Fruit fly (Drosophila melanogaster) whole organism, embryonic: ENCODE results near the gene GIIIspla2.

Experiments
- Adf1 ChIP-seq: fragments of 200-800 bp; sonication (Bioruptor generic); IDR thresholded peaks from 2 replicates; pipeline ENCODE4 v1.3.6; 2022; ENCODE audit warnings: missing biosample characterization, missing genetic modification characterization
- Aef1 ChIP-seq: fragments of 200-800 bp; sonication (Bioruptor generic); IDR thresholded peaks from 3 replicates; pipeline ENCODE4 v1.3.6; 2022; ENCODE audit warnings: missing biosample characterization, missing genetic modification characterization
- CG10565 ChIP-seq: fragments of 200-800 bp; sonication (Bioruptor generic); optimal IDR thresholded peaks from 3 replicates; lab custom pipeline; 2016; ENCODE audit warnings: missing biosample characterization, mild to moderate bottlenecking, missing genetic modification characterization
- CG11696 ChIP-seq: fragments of 200-800 bp; sonication (Bioruptor generic); IDR thresholded peaks from 2 replicates; pipeline ENCODE4 v1.3.6; 2022; ENCODE audit warnings: missing biosample characterization, missing genetic modification characterization
- CG13894 ChIP-seq: fragments of 200-800 bp; sonication (Bioruptor generic); optimal IDR thresholded peaks from 3 replicates; lab custom pipeline; 2018; ENCODE audit warnings: missing biosample characterization, mild to moderate bottlenecking, missing genetic modification characterization, moderate library complexity
- CG16813 ChIP-seq: fragments of 200-800 bp; sonication (Bioruptor generic); IDR thresholded peaks from 3 replicates; pipeline ENCODE4 v1.3.6; 2022; ENCODE audit warnings: missing biosample characterization, missing genetic modification characterization; ENCODE audit not compliant: partially characterized antibody
- CG17385 ChIP-seq: fragments of 200-800 bp; sonication (Bioruptor generic); optimal IDR thresholded peaks from 3 replicates; lab custom pipeline; 2018; ENCODE audit warnings: missing biosample characterization, mild to moderate bottlenecking, missing genetic modification characterization
- CG1792 ChIP-seq: fragments of 200-800 bp; sonication (Bioruptor generic); optimal IDR thresholded peaks from 2 replicates; lab custom pipeline; 2016; ENCODE audit warnings: missing biosample characterization, missing genetic modification characterization
- CG18262 ChIP-seq: fragments of 200-800 bp; optimal IDR thresholded peaks from 3 replicates; lab custom pipeline; 2019; ENCODE audit warnings: missing biosample characterization, mild to moderate bottlenecking, missing genetic modification characterization, moderate library complexity
- CG1832 ChIP-seq: fragments of 200-800 bp; sonication (Bioruptor generic); optimal IDR thresholded peaks from 2 replicates; lab custom pipeline; 2017; ENCODE audit warnings: missing biosample characterization, mild to moderate bottlenecking, missing genetic modification characterization, inconsistent platforms
- CG2120 ChIP-seq: fragments of 200-800 bp; sonication (Bioruptor generic); optimal IDR thresholded peaks from 3 replicates; lab custom pipeline; 2016; ENCODE audit warnings: missing biosample characterization, missing genetic modification characterization
- CG30431 ChIP-seq: fragments of 200-800 bp; sonication (Bioruptor generic); optimal IDR thresholded peaks from 2 replicates; lab custom pipeline; 2017; ENCODE audit warnings: missing biosample characterization, missing genetic modification characterization
- CG3163 ChIP-seq: fragments of 200-800 bp; sonication (Bioruptor generic); optimal IDR thresholded peaks from 3 replicates; lab custom pipeline; 2016; ENCODE audit warnings: missing biosample characterization, missing genetic modification characterization
- CG32772 ChIP-seq: fragments of 200-800 bp; sonication (Bioruptor generic); IDR thresholded peaks from 2 replicates; pipeline ENCODE4 v1.3.6; 2022; ENCODE audit warnings: missing biosample characterization, missing genetic modification characterization
- CG6654 ChIP-seq: fragments of 200-800 bp; sonication (Bioruptor generic); optimal IDR thresholded peaks from 2 replicates; lab custom pipeline; 2017; ENCODE audit warnings: missing biosample characterization, mild to moderate bottlenecking, missing genetic modification characterization
- CG7963 ChIP-seq: fragments of 200-800 bp; sonication (Bioruptor generic); IDR thresholded peaks from 3 replicates; pipeline ENCODE4 v1.3.6; 2022; ENCODE audit warnings: missing biosample characterization, missing genetic modification characterization; ENCODE audit not compliant: partially characterized antibody
- CG9932 ChIP-seq: fragments of 200-800 bp; sonication (Bioruptor generic); IDR thresholded peaks from 2 replicates; pipeline ENCODE4 v1.3.6; 2022; ENCODE audit warnings: missing biosample characterization, missing genetic modification characterization
- Chrac-16 ChIP-seq: fragments of 200-800 bp; sonication (Bioruptor generic); optimal IDR thresholded peaks from 3 replicates; lab custom pipeline; 2016; ENCODE audit warnings: missing biosample characterization, missing genetic modification characterization
- D ChIP-seq, 2 experiments: fragments of 200-800 bp in 1 of 2; fragments of >200 bp in 1 of 2; sonication (Bioruptor generic) in 1 of 2; optimal IDR thresholded peaks; 2 replicates in 1 of 2; 3 replicates in 1 of 2; lab custom pipeline; 2017; ENCODE audit warnings: mild to moderate bottlenecking in 1 of 2, missing biosample characterization in 1 of 2, missing genetic modification characterization in 1 of 2, missing genetic modification reagents in 1 of 2
- Dbx ChIP-seq: fragments of 200-800 bp; sonication (Bioruptor generic); IDR thresholded peaks from 3 replicates; pipeline ENCODE4 v1.3.6; 2022; ENCODE audit warnings: missing biosample characterization, missing genetic modification characterization
- Doc2 ChIP-seq: fragments of 200-800 bp; sonication (Bioruptor generic); IDR thresholded peaks from 2 replicates; pipeline ENCODE4 v1.3.6; 2022; ENCODE audit warnings: missing biosample characterization, missing genetic modification characterization
- Hr51 ChIP-seq, 2 experiments: fragments of 200-800 bp; sonication (Bioruptor generic); optimal IDR thresholded peaks; 2 replicates in 1 of 2; 3 replicates in 1 of 2; lab custom pipeline; 2016 to 2018; ENCODE audit warnings: missing biosample characterization in 2 of 2, missing genetic modification characterization in 2 of 2, mild to moderate bottlenecking in 1 of 2, moderate library complexity in 1 of 2
- Hr78 ChIP-seq, 2 experiments: fragments of 200-800 bp in 1 of 2; fragments of >200 bp in 1 of 2; sonication (Bioruptor generic) in 1 of 2; optimal IDR thresholded peaks; 2 replicates each; lab custom pipeline; 2017 to 2019; ENCODE audit warnings: missing biosample characterization in 2 of 2, missing genetic modification characterization in 2 of 2, mild to moderate bottlenecking in 1 of 2, moderate library complexity in 1 of 2
- Lpt ChIP-seq: fragments of >200 bp; optimal IDR thresholded peaks from 2 replicates; lab custom pipeline; 2018; ENCODE audit warnings: missing biosample characterization, missing genetic modification characterization
- Nf-YA ChIP-seq: fragments of 200-800 bp; sonication (Bioruptor generic); IDR thresholded peaks from 2 replicates; pipeline ENCODE4 v1.3.6; 2022; ENCODE audit warnings: missing biosample characterization, missing genetic modification characterization
- Rfx ChIP-seq: fragments of 200-800 bp; sonication (Bioruptor generic); IDR thresholded peaks from 2 replicates; pipeline ENCODE4 v1.3.6; 2022; ENCODE audit warnings: missing biosample characterization, missing genetic modification characterization
- Trl ChIP-seq, 3 experiments: fragments of >200 bp in 2 of 3; fragments of 200-800 bp in 1 of 3; sonication (Bioruptor generic) in 1 of 3; optimal IDR thresholded peaks; 2 replicates in 1 of 3; 3 replicates in 2 of 3; lab custom pipeline; 2016 to 2017; ENCODE audit warnings: missing biosample characterization in 1 of 3, missing genetic modification characterization in 1 of 3
- chinmo ChIP-seq: fragments of 200-800 bp; sonication (Bioruptor generic); IDR thresholded peaks from 4 replicates; pipeline ENCODE4 v1.3.6; 2022; ENCODE audit warnings: missing biosample characterization, missing genetic modification characterization; ENCODE audit not compliant: partially characterized antibody
- ci ChIP-seq: fragments of 200-800 bp; sonication (Bioruptor generic); IDR thresholded peaks from 3 replicates; pipeline ENCODE4 v1.3.6; 2022; ENCODE audit warnings: missing biosample characterization, missing genetic modification characterization
- crol ChIP-seq: fragments of 200-800 bp; sonication (Bioruptor generic); IDR thresholded peaks from 2 replicates; pipeline ENCODE4 v1.3.6; 2022; ENCODE audit warnings: missing biosample characterization, missing genetic modification characterization
- cwo ChIP-seq: fragments of 200-800 bp; sonication (Bioruptor generic); optimal IDR thresholded peaks from 3 replicates; lab custom pipeline; 2017; ENCODE audit warnings: missing biosample characterization, missing genetic modification characterization, mild to moderate bottlenecking, moderate library complexity, missing genetic modification reagents
- da ChIP-seq: fragments of 200-800 bp; sonication (Bioruptor generic); optimal IDR thresholded peaks from 2 replicates; lab custom pipeline; 2016; ENCODE audit warnings: missing biosample characterization, missing genetic modification characterization
- esg ChIP-seq: fragments of 200-800 bp; sonication (Bioruptor generic); conservative IDR thresholded peaks from 2 replicates; pipeline ENCODE4 v1.3.6; 2022; ENCODE audit warnings: missing biosample characterization, missing genetic modification characterization
- gce ChIP-seq: fragments of 200-800 bp; sonication (Bioruptor generic); IDR thresholded peaks from 3 replicates; pipeline ENCODE4 v1.3.6; 2022; ENCODE audit warnings: missing biosample characterization, missing genetic modification characterization
- gem ChIP-seq: fragments of 200-800 bp; sonication (Bioruptor generic); optimal IDR thresholded peaks from 2 replicates; lab custom pipeline; 2019; ENCODE audit warnings: missing biosample characterization, mild to moderate bottlenecking, missing genetic modification characterization, moderate library complexity
- gro ChIP-seq: fragments of 200-800 bp; sonication (Bioruptor generic); optimal IDR thresholded peaks from 2 replicates; lab custom pipeline; 2016; ENCODE audit warnings: missing biosample characterization, missing genetic modification characterization
- ind ChIP-seq: fragments of 200-800 bp; sonication (Bioruptor generic); optimal IDR thresholded peaks from 3 replicates; lab custom pipeline; 2016; ENCODE audit warnings: missing biosample characterization, missing genetic modification characterization
- kay ChIP-seq: fragments of 200-800 bp; sonication (Bioruptor generic); optimal IDR thresholded peaks from 2 replicates; lab custom pipeline; 2016; ENCODE audit warnings: missing biosample characterization, missing genetic modification characterization
- onecut ChIP-seq: fragments of 200-800 bp; sonication (Bioruptor generic); IDR thresholded peaks from 2 replicates; pipeline ENCODE4 v1.3.6; 2022; ENCODE audit warnings: missing biosample characterization, missing genetic modification characterization
- pan ChIP-seq, 4 experiments: fragments of >200 bp in 3 of 4; fragments of 200-800 bp in 1 of 4; sonication (Bioruptor generic) in 1 of 4; optimal IDR thresholded peaks in 3 of 4; IDR thresholded peaks in 1 of 4; 2 replicates each; pipeline versions ENCODE4 v1.3.6 to Lab custom; 2017 to 2022; ENCODE audit warnings: missing biosample characterization in 2 of 4, missing genetic modification characterization in 2 of 4, mixed read lengths in 1 of 4
- run ChIP-seq: fragments of 200-800 bp; sonication (Bioruptor generic); optimal IDR thresholded peaks from 3 replicates; lab custom pipeline; 2018; ENCODE audit warnings: missing biosample characterization, mild to moderate bottlenecking, missing genetic modification characterization
- sd ChIP-seq: fragments of 200-800 bp; sonication (Bioruptor generic); optimal IDR thresholded peaks from 3 replicates; lab custom pipeline; 2018; ENCODE audit warnings: missing biosample characterization, mild to moderate bottlenecking, missing genetic modification characterization, moderate library complexity
- sens ChIP-seq: fragments of 200-800 bp; sonication (Bioruptor generic); peaks from one replicate; lab custom pipeline; 2016; ENCODE audit warnings: missing biosample characterization, missing genetic modification characterization
- slbo ChIP-seq: fragments of 200-800 bp; sonication (Bioruptor generic); IDR thresholded peaks from 2 replicates; pipeline ENCODE4 v1.3.6; 2022; ENCODE audit warnings: missing biosample characterization, missing genetic modification characterization
- sqz ChIP-seq: fragments of 200-800 bp; sonication (Bioruptor generic); optimal IDR thresholded peaks from 3 replicates; lab custom pipeline; 2018; ENCODE audit warnings: missing biosample characterization, mild to moderate bottlenecking, missing genetic modification characterization
- vvl ChIP-seq: fragments of 200-800 bp; sonication (Bioruptor generic); IDR thresholded peaks from 2 replicates; pipeline ENCODE4 v1.3.6; 2022; ENCODE audit warnings: missing biosample characterization, missing genetic modification characterization
- wdn ChIP-seq: fragments of 200-800 bp; sonication (Bioruptor generic); IDR thresholded peaks from 2 replicates; pipeline ENCODE4 v1.3.6; 2022; ENCODE audit warnings: missing biosample characterization, missing genetic modification characterization
- zfh2 ChIP-seq: fragments of 200-800 bp; sonication (Bioruptor generic); optimal IDR thresholded peaks from 2 replicates; lab custom pipeline; 2016; ENCODE audit warnings: missing biosample characterization, missing genetic modification characterization

Gene GIIIspla2

dm6 chrX:8194559-8194958 lies 37.1 kb downstream of the GIIIspla2 start (continued):
- TF ChIP-seq cwo (GFP tag; lab: Kevin White, UChicago) (no peak), esg (no peak), Aef1 (GFP tag; lab: Robert Waterston, UW) (peak; percentile 58), Hr51 (GFP tag; optimal IDR thresholded peaks at IDR 0.05; lab: Kevin White, UChicago) (no peak), Chrac-16 (no peak), run (tag; lab: Kevin White, UChicago) (no peak), sqz (GFP tag; lab: Kevin White, UChicago) (peak; percentile 49), gce (no peak), ind (GFP tag; lab: Kevin White, UChicago) (no peak), Dbx (no peak), CG3163 (no peak), kay (no peak), CG16813 (no peak), Hr78 (GFP tag; optimal IDR thresholded peaks at IDR 0.05; lab: Kevin White, UChicago) (no peak), zfh2 (GFP tag; lab: Kevin White, UChicago) (no peak), onecut (no peak), CG13894 (tag; lab: Kevin White, UChicago) (peak; percentile 49)

dm6 chrX:8195449-8196156 lies 38.2 kb downstream of the GIIIspla2 start:
- no peak for TF ChIP-seq CG2120 (GFP tag; lab: Kevin White, UChicago)
- no peak for TF ChIP-seq Doc2 (GFP tag; lab: Robert Waterston, UW)
- no peak for TF ChIP-seq CG17385 (GFP tag; lab: Kevin White, UChicago)
- peak; percentile 26 for TF ChIP-seq sens
- peak; percentile 60 for TF ChIP-seq sqz (GFP tag; lab: Kevin White, UChicago)
- 0 out of 2 replicates have a peak, but pooled peaks have one; percentile 21 for TF ChIP-seq Adf1 (GFP tag; lab: Robert Waterston, UW)
- 0 out of 2 replicates have a peak, but pooled peaks have one; percentile 8 for TF ChIP-seq vvl
- TF ChIP-seq CG7963 (GFP tag; lab: Robert Waterston, UW): no peak
- peak; percentile 75; the same call in 1 of the 4 replicates for TF ChIP-seq chinmo
- TF ChIP-seq Lpt (GFP tag; lab: Kevin White, UChicago): no peak
- TF ChIP-seq pan (optimal IDR thresholded peaks at IDR 0.05; lab: Kevin White, UChicago): no peak
- peak in 1 of 2 experiments; percentile 9 for TF ChIP-seq pan (GFP tag; optimal IDR thresholded peaks at IDR 0.05 in 1 of 2, IDR thresholded peaks at IDR 0.05 in 1 of 2)
- TF ChIP-seq Nf-YA (GFP tag; lab: Robert Waterston, UW): no peak
- no peak for TF ChIP-seq gem (tag; lab: Kevin White, UChicago)
- no peak for TF ChIP-seq D (optimal IDR thresholded peaks at IDR 0.05; lab: Kevin White, UChicago)
- no peak for TF ChIP-seq D (GFP tag; optimal IDR thresholded peaks at IDR 0.05; lab: Kevin White, UChicago)
- TF ChIP-seq CG1832: peak; percentile 62
- TF ChIP-seq CG32772 (GFP tag; lab: Robert Waterston, UW): peak; percentile 30; the same call in 1 of the 2 replicates
- TF ChIP-seq CG30431 (GFP tag; lab: Kevin White, UChicago): no peak
- TF ChIP-seq da (GFP tag; lab: Kevin White, UChicago): no peak
- peak; percentile 26; the same call in 1 of the 3 replicates for TF ChIP-seq ci (GFP tag; lab: Robert Waterston, UW)
- peak; percentile 39; the same call in 1 of the 2 replicates for TF ChIP-seq slbo (GFP tag; lab: Robert Waterston, UW)
- no peak for TF ChIP-seq CG11696
- no peak for TF ChIP-seq CG1792
- TF ChIP-seq sd (tag; lab: Kevin White, UChicago): peak; percentile 95
- TF ChIP-seq gro (GFP tag; lab: Kevin White, UChicago): no peak
- TF ChIP-seq Rfx (GFP tag; lab: Robert Waterston, UW): peak; percentile 35; the same call in 1 of the 2 replicates
- peak; percentile 94 for TF ChIP-seq CG6654
- TF ChIP-seq wdn (GFP tag; lab: Robert Waterston, UW): no peak
- no peak for TF ChIP-seq CG18262
- TF ChIP-seq Trl (optimal IDR thresholded peaks at IDR 0.05; lab: Kevin White, UChicago): peak in 1 of 2 experiments; percentile 10
- no peak for TF ChIP-seq Trl (GFP tag; optimal IDR thresholded peaks at IDR 0.05; lab: Kevin White, UChicago)
- TF ChIP-seq CG9932 (GFP tag; lab: Robert Waterston, UW): peak; percentile 6; the same call in 1 of the 2 replicates
- TF ChIP-seq CG10565: no peak
- TF ChIP-seq crol (GFP tag; lab: Robert Waterston, UW): peak; percentile 80
